Fruit fly (Drosophila melanogaster): ENCODE results near the gene NK7.1.

Gene NK7.1

dm6 chr3R:14298078-14298896 is 74.5 kb downstream of the NK7.1 start:
- TF ChIP-seq cic (GFP tag; optimal IDR thresholded peaks at IDR 0.05) (peak; percentile 94), CG1620 (GFP tag; optimal IDR thresholded peaks at IDR 0.05) (no peak), Clk (GFP tag; optimal IDR thresholded peaks at IDR 0.05) (no peak), Mnt (GFP tag; optimal IDR thresholded peaks at IDR 0.05) (peak; percentile 17), bab1 (GFP tag; optimal IDR thresholded peaks at IDR 0.05) (peak; percentile 56), tj (GFP tag; optimal IDR thresholded peaks at IDR 0.05) (peak; percentile 36), CG12768 (GFP tag; optimal IDR thresholded peaks at IDR 0.05) (peak; percentile 39), ovo (GFP tag; optimal IDR thresholded peaks at IDR 0.05) (peak; percentile 77), pad (GFP tag; optimal IDR thresholded peaks at IDR 0.05) (peak; percentile 68)

DNA sequence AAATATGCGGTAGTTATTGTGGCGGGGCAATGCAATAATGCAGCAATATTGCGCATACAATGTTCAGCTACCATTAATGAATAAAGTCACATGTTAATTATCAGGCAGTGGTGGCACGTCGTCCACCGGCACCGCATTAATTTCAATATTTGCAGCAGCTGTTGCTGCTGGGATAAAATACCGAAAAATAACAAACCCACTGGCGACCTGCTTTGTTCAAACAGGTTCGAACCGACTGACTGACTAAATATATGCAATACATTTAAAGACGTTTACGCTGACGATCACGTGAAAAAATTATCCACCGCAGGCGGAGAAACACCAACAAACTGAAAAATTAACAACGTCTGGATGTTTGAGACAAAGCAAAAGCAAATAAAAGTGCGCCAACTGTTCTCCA is 75.3 kb downstream of the NK7.1 start:
- TF ChIP-seq Hr96 (GFP tag; optimal IDR thresholded peaks at IDR 0.05): no peak
- no peak for TF ChIP-seq Clk (GFP tag; optimal IDR thresholded peaks at IDR 0.05)
- no peak for TF ChIP-seq cnc (optimal IDR thresholded peaks at IDR 0.05)
- no peak for TF ChIP-seq CG33017 (tag; optimal IDR thresholded peaks at IDR 0.05)
- no peak for TF ChIP-seq tj (GFP tag; optimal IDR thresholded peaks at IDR 0.05)
- TF ChIP-seq CG11617 (GFP tag; optimal IDR thresholded peaks at IDR 0.05): no peak
- TF ChIP-seq toe (GFP tag; optimal IDR thresholded peaks at IDR 0.05): no peak
- no peak for TF ChIP-seq pad (GFP tag; optimal IDR thresholded peaks at IDR 0.05)
- TF ChIP-seq Mnt (GFP tag; optimal IDR thresholded peaks at IDR 0.05): no peak
- TF ChIP-seq ovo (GFP tag; optimal IDR thresholded peaks at IDR 0.05): no peak
- TF ChIP-seq CG1620 (GFP tag; optimal IDR thresholded peaks at IDR 0.05): no peak
- no peak for TF ChIP-seq CG7045 (GFP tag; optimal IDR thresholded peaks at IDR 0.05)
- no peak for TF ChIP-seq CG5204 (GFP tag; optimal IDR thresholded peaks at IDR 0.05)
- TF ChIP-seq bab1 (GFP tag; optimal IDR thresholded peaks at IDR 0.05): no peak

dm6 chr3R:14296700-14297099 is 76.1 kb downstream of the NK7.1 start:
- no peak for TF ChIP-seq CG1620 (GFP tag; optimal IDR thresholded peaks at IDR 0.05)
- TF ChIP-seq Clk (GFP tag; optimal IDR thresholded peaks at IDR 0.05): no peak
- no peak for TF ChIP-seq Mnt (GFP tag; optimal IDR thresholded peaks at IDR 0.05)
- TF ChIP-seq kay (GFP tag; ENCODE audit: borderline replicate concordance): no peak
- TF ChIP-seq CG7101 (tag; optimal IDR thresholded peaks at IDR 0.05): no peak
- TF ChIP-seq CG14711 (tag; optimal IDR thresholded peaks at IDR 0.05): no peak
- TF ChIP-seq ovo (GFP tag; optimal IDR thresholded peaks at IDR 0.05): no peak
- TF ChIP-seq CG11617 (GFP tag; optimal IDR thresholded peaks at IDR 0.05): no peak
- no peak for TF ChIP-seq CG33017 (tag; optimal IDR thresholded peaks at IDR 0.05)
- no peak for TF ChIP-seq toe (GFP tag; optimal IDR thresholded peaks at IDR 0.05)
- no peak for TF ChIP-seq CG5204 (GFP tag; optimal IDR thresholded peaks at IDR 0.05)
- TF ChIP-seq cnc (optimal IDR thresholded peaks at IDR 0.05): no peak
- TF ChIP-seq cic (GFP tag; optimal IDR thresholded peaks at IDR 0.05): no peak

dm6 chr3R:14296126-14296525 is 76.6 kb downstream of the NK7.1 start:
- TF ChIP-seq toe (GFP tag; optimal IDR thresholded peaks at IDR 0.05): no peak
- TF ChIP-seq Crg-1 (GFP tag; optimal IDR thresholded peaks at IDR 0.05): no peak
- TF ChIP-seq Clk (GFP tag; optimal IDR thresholded peaks at IDR 0.05): no peak
- TF ChIP-seq kay (GFP tag; ENCODE audit: borderline replicate concordance): no peak
- no peak for TF ChIP-seq Hr96 (GFP tag; optimal IDR thresholded peaks at IDR 0.05)
- no peak for TF ChIP-seq Mnt (GFP tag; optimal IDR thresholded peaks at IDR 0.05)
- TF ChIP-seq CG1620 (GFP tag; optimal IDR thresholded peaks at IDR 0.05): no peak
- TF ChIP-seq CG33017 (tag; optimal IDR thresholded peaks at IDR 0.05): no peak
- no peak for TF ChIP-seq bab1 (GFP tag; optimal IDR thresholded peaks at IDR 0.05)
- TF ChIP-seq CG7045 (GFP tag; optimal IDR thresholded peaks at IDR 0.05): no peak
- TF ChIP-seq cic (GFP tag; optimal IDR thresholded peaks at IDR 0.05): no peak
- no peak for TF ChIP-seq cnc (optimal IDR thresholded peaks at IDR 0.05)
- no peak for TF ChIP-seq CG5204 (GFP tag; optimal IDR thresholded peaks at IDR 0.05)
- no peak for TF ChIP-seq CG14711 (tag; optimal IDR thresholded peaks at IDR 0.05)
- TF ChIP-seq pad (GFP tag; optimal IDR thresholded peaks at IDR 0.05): no peak
- TF ChIP-seq CG7101 (tag; optimal IDR thresholded peaks at IDR 0.05): no peak
- no peak for TF ChIP-seq ovo (GFP tag; optimal IDR thresholded peaks at IDR 0.05)
- no peak for TF ChIP-seq tj (GFP tag; optimal IDR thresholded peaks at IDR 0.05)

DNA sequence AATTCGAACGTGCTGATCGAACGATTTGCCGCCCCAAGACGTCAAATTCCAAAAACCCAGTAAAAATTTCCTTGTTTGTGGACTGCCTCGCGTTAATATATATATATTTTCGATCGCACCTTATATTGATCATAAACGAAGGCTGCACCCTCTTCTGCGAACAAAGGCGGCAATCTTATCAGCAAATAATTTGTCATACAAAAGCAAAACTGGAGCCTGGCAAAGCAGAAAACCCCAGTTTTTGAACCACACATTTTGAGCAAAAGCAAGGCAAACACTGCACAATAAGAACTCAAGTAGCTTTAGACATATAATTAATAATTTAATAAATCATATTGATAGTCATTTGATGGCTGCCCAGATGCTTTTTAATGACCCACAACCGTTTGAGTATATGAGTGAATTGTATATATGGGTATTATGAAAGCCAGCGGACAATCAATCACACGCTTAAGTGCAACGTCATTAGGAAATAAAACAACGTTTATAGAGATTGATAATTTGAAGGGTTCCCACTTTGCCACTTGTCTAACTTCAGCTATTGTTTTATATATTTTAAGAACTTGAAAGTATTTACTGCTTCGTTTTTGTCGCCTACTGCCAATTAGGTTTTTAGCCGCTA is 78.2 kb downstream of the NK7.1 start:
- TF ChIP-seq cnc (optimal IDR thresholded peaks at IDR 0.05) (peak in 1 of 2 experiments; percentile 48), pad (GFP tag; optimal IDR thresholded peaks at IDR 0.05) (no peak), Clk (GFP tag; optimal IDR thresholded peaks at IDR 0.05) (no peak), CG1620 (GFP tag; optimal IDR thresholded peaks at IDR 0.05) (no peak), toe (GFP tag; optimal IDR thresholded peaks at IDR 0.05) (peak; percentile 16), cic (GFP tag; optimal IDR thresholded peaks at IDR 0.05) (peak; percentile 37), CG11617 (GFP tag; optimal IDR thresholded peaks at IDR 0.05) (no peak), kay (GFP tag; ENCODE audit: borderline replicate concordance) (peak; percentile 80)

dm6 chr3R:14292307-14292711 is 80.4 kb downstream of the NK7.1 start:
- no peak for TF ChIP-seq kay (GFP tag; ENCODE audit: borderline replicate concordance)

All from whole organism, adult.